Fruit fly (Drosophila melanogaster) whole organism, embryonic: Measurements from ENCODE around the gene mRpS25.

Experiments used
- Abd-B ChIP-seq: fragments of 200-800 bp; sonication (Bioruptor generic); optimal IDR thresholded peaks from 2 replicates; lab custom pipeline; 2018; ENCODE audit warnings: missing biosample characterization, mild to moderate bottlenecking, missing genetic modification characterization, moderate library complexity
- Atf6 ChIP-seq: fragments of 200-800 bp; sonication (Bioruptor generic); IDR thresholded peaks from 2 replicates; pipeline ENCODE4 v1.3.6; 2022; ENCODE audit warnings: missing biosample characterization, missing genetic modification characterization
- CG10959 ChIP-seq: fragments of 200-800 bp; sonication (Bioruptor generic); IDR thresholded peaks from 2 replicates; pipeline ENCODE4 v1.3.6; 2022; ENCODE audit warnings: missing biosample characterization, missing genetic modification characterization
- CG11696 ChIP-seq: fragments of 200-800 bp; sonication (Bioruptor generic); IDR thresholded peaks from 2 replicates; pipeline ENCODE4 v1.3.6; 2022; ENCODE audit warnings: missing biosample characterization, missing genetic modification characterization
- CG12942 ChIP-seq: fragments of 200-800 bp; sonication (Bioruptor generic); optimal IDR thresholded peaks from 3 replicates; lab custom pipeline; 2016; ENCODE audit warnings: missing biosample characterization, missing genetic modification characterization
- CG13424 ChIP-seq: fragments of 200-800 bp; sonication (Bioruptor generic); optimal IDR thresholded peaks from 2 replicates; lab custom pipeline; 2019; ENCODE audit warnings: missing biosample characterization, mild to moderate bottlenecking, missing genetic modification characterization, moderate library complexity
- CG13775 ChIP-seq: fragments of 200-800 bp; sonication (Bioruptor generic); optimal IDR thresholded peaks from 3 replicates; lab custom pipeline; 2017; ENCODE audit warnings: missing biosample characterization, mild to moderate bottlenecking, missing genetic modification characterization
- CG1529 ChIP-seq: fragments of 200-800 bp; sonication (Bioruptor generic); optimal IDR thresholded peaks from 3 replicates; lab custom pipeline; 2018; ENCODE audit warnings: missing biosample characterization, missing genetic modification characterization
- CG16813 ChIP-seq: fragments of 200-800 bp; sonication (Bioruptor generic); IDR thresholded peaks from 3 replicates; pipeline ENCODE4 v1.3.6; 2022; ENCODE audit warnings: missing biosample characterization, missing genetic modification characterization; ENCODE audit not compliant: partially characterized antibody
- CG17186 ChIP-seq: fragments of 200-800 bp; sonication (Bioruptor generic); optimal IDR thresholded peaks from 3 replicates; lab custom pipeline; 2017; ENCODE audit warnings: missing biosample characterization, missing genetic modification reagents, missing genetic modification characterization
- CG17912 ChIP-seq: fragments of 200-800 bp; sonication (Bioruptor generic); optimal IDR thresholded peaks from 2 replicates; lab custom pipeline; 2018; ENCODE audit warnings: missing biosample characterization, mild to moderate bottlenecking, missing genetic modification characterization
- CG18262 ChIP-seq: fragments of 200-800 bp; optimal IDR thresholded peaks from 3 replicates; lab custom pipeline; 2019; ENCODE audit warnings: missing biosample characterization, mild to moderate bottlenecking, missing genetic modification characterization, moderate library complexity
- CG2120 ChIP-seq: fragments of 200-800 bp; sonication (Bioruptor generic); optimal IDR thresholded peaks from 3 replicates; lab custom pipeline; 2016; ENCODE audit warnings: missing biosample characterization, missing genetic modification characterization
- CG33557 ChIP-seq: fragments of 200-800 bp; sonication (Bioruptor generic); optimal IDR thresholded peaks from 2 replicates; lab custom pipeline; 2019; ENCODE audit warnings: missing biosample characterization, mild to moderate bottlenecking, missing genetic modification characterization, moderate library complexity
- CG3407 ChIP-seq: fragments of 200-800 bp; sonication (Bioruptor generic); optimal IDR thresholded peaks from 2 replicates; lab custom pipeline; 2018; ENCODE audit warnings: missing biosample characterization, mild to moderate bottlenecking, missing genetic modification characterization
- CG4424 ChIP-seq: fragments of 200-800 bp; sonication (Bioruptor generic); optimal IDR thresholded peaks from 3 replicates; lab custom pipeline; 2016; ENCODE audit warnings: missing biosample characterization, missing genetic modification characterization
- CG5953 ChIP-seq: fragments of 200-800 bp; sonication (Bioruptor generic); IDR thresholded peaks from 2 replicates; pipeline ENCODE4 v1.3.6; 2022; ENCODE audit warnings: missing biosample characterization, missing genetic modification characterization
- CG6175 ChIP-seq: fragments of 200-800 bp; sonication (Bioruptor generic); IDR thresholded peaks from 3 replicates; pipeline ENCODE4 v1.3.6; 2022; ENCODE audit warnings: missing biosample characterization, missing genetic modification characterization
- CG7271 ChIP-seq: fragments of 200-800 bp; sonication (Bioruptor generic); optimal IDR thresholded peaks from 2 replicates; lab custom pipeline; 2018; ENCODE audit warnings: missing biosample characterization, mild to moderate bottlenecking, missing genetic modification characterization, moderate library complexity
- CG7963 ChIP-seq: fragments of 200-800 bp; sonication (Bioruptor generic); IDR thresholded peaks from 3 replicates; pipeline ENCODE4 v1.3.6; 2022; ENCODE audit warnings: missing biosample characterization, missing genetic modification characterization; ENCODE audit not compliant: partially characterized antibody
- CkIIα-i1 ChIP-seq: fragments of 200-800 bp; sonication (Bioruptor generic); IDR thresholded peaks from 2 replicates; pipeline ENCODE4 v1.3.6; 2022; ENCODE audit warnings: missing biosample characterization, missing genetic modification characterization
- CrebB ChIP-seq: fragments of 200-800 bp; sonication (Bioruptor generic); optimal IDR thresholded peaks from 3 replicates; lab custom pipeline; 2018; ENCODE audit warnings: missing biosample characterization, mild to moderate bottlenecking, missing genetic modification characterization
- Dref ChIP-seq: fragments of 200-800 bp; sonication (Bioruptor generic); IDR thresholded peaks from 2 replicates; pipeline ENCODE4 v1.3.6; 2022; ENCODE audit warnings: missing biosample characterization, missing genetic modification characterization
- E2f1 ChIP-seq: fragments of 200-800 bp; sonication (Bioruptor generic); IDR thresholded peaks from 2 replicates; pipeline ENCODE4 v1.3.6; 2022; ENCODE audit warnings: missing biosample characterization, missing genetic modification characterization
- E2f2 ChIP-seq: fragments of 200-800 bp; sonication (Bioruptor generic); IDR thresholded peaks from 2 replicates; pipeline ENCODE4 v1.3.6; 2022; ENCODE audit warnings: missing biosample characterization, missing genetic modification characterization
- Fer2 ChIP-seq: fragments of 200-800 bp; sonication (Bioruptor generic); optimal IDR thresholded peaks from 2 replicates; lab custom pipeline; 2018; ENCODE audit warnings: missing biosample characterization, mild to moderate bottlenecking, missing genetic modification characterization, moderate library complexity
- MESR4 ChIP-seq: fragments of 200-800 bp; sonication (Bioruptor generic); optimal IDR thresholded peaks from 2 replicates; lab custom pipeline; 2018; ENCODE audit warnings: missing biosample characterization, mild to moderate bottlenecking, missing genetic modification characterization, moderate library complexity
- Nf-YC ChIP-seq: fragments of 200-800 bp; optimal IDR thresholded peaks from 3 replicates; lab custom pipeline; 2019; ENCODE audit warnings: missing biosample characterization, mild to moderate bottlenecking, missing genetic modification characterization, moderate library complexity
- Ssrp ChIP-seq: fragments of 200-800 bp; sonication (Bioruptor generic); optimal IDR thresholded peaks from 2 replicates; lab custom pipeline; 2018; ENCODE audit warnings: missing biosample characterization, mild to moderate bottlenecking, missing genetic modification characterization, moderate library complexity
- ac ChIP-seq: fragments of 200-800 bp; sonication (Bioruptor generic); optimal IDR thresholded peaks from 3 replicates; lab custom pipeline; 2017; ENCODE audit warnings: missing biosample characterization, mild to moderate bottlenecking, missing genetic modification characterization
- al ChIP-seq: fragments of 200-800 bp; sonication (Bioruptor generic); IDR thresholded peaks from 2 replicates; pipeline ENCODE4 v1.3.6; 2022; ENCODE audit warnings: missing biosample characterization, missing genetic modification characterization
- ato ChIP-seq: fragments of 200-800 bp; sonication (Bioruptor generic); IDR thresholded peaks from 2 replicates; pipeline ENCODE4 v1.3.6; 2022; ENCODE audit warnings: missing biosample characterization, missing genetic modification characterization; ENCODE audit not compliant: partially characterized antibody
- bcd ChIP-seq: fragments of 200-800 bp; sonication (Bioruptor generic); optimal IDR thresholded peaks from 2 replicates; lab custom pipeline; 2017; ENCODE audit warnings: missing biosample characterization, mild to moderate bottlenecking, missing genetic modification characterization
- danr ChIP-seq: fragments of 200-800 bp; sonication (Bioruptor generic); IDR thresholded peaks from 2 replicates; pipeline ENCODE4 v1.3.6; 2022; ENCODE audit warnings: missing biosample characterization, missing genetic modification characterization
- dmrt99B ChIP-seq: fragments of 200-800 bp; sonication (Bioruptor generic); optimal IDR thresholded peaks from 2 replicates; lab custom pipeline; 2018; ENCODE audit warnings: missing biosample characterization, mild to moderate bottlenecking, missing genetic modification characterization, moderate library complexity
- emc ChIP-seq: fragments of 200-800 bp; sonication (Bioruptor generic); optimal IDR thresholded peaks from 2 replicates; lab custom pipeline; 2016; ENCODE audit warnings: missing biosample characterization, missing genetic modification characterization
- fru ChIP-seq: fragments of >200 bp; optimal IDR thresholded peaks from 2 replicates; lab custom pipeline; 2017
- ftz-f1 ChIP-seq: fragments of 200-800 bp; sonication (Bioruptor generic); optimal IDR thresholded peaks from 2 replicates; lab custom pipeline; 2016; ENCODE audit warnings: missing biosample characterization, missing genetic modification characterization
- gce ChIP-seq: fragments of 200-800 bp; sonication (Bioruptor generic); IDR thresholded peaks from 3 replicates; pipeline ENCODE4 v1.3.6; 2022; ENCODE audit warnings: missing biosample characterization, missing genetic modification characterization
- gcm ChIP-seq: fragments of 200-800 bp; sonication (Bioruptor generic); optimal IDR thresholded peaks from 2 replicates; lab custom pipeline; 2019; ENCODE audit warnings: missing biosample characterization, mild to moderate bottlenecking, missing genetic modification characterization, moderate library complexity
- grau ChIP-seq: fragments of 200-800 bp; optimal IDR thresholded peaks from 3 replicates; lab custom pipeline; 2019; ENCODE audit warnings: missing biosample characterization, mild to moderate bottlenecking, missing genetic modification characterization, moderate library complexity
- grn ChIP-seq: fragments of 200-800 bp; sonication (Bioruptor generic); optimal IDR thresholded peaks from 3 replicates; lab custom pipeline; 2017; ENCODE audit warnings: missing biosample characterization, missing genetic modification characterization
- klu ChIP-seq: fragments of 200-800 bp; sonication (Bioruptor generic); IDR thresholded peaks from 2 replicates; pipeline ENCODE4 v1.3.6; 2022; ENCODE audit warnings: missing biosample characterization, missing genetic modification characterization
- lbe ChIP-seq: fragments of 200-800 bp; sonication (Bioruptor generic); optimal IDR thresholded peaks from 2 replicates; lab custom pipeline; 2016; ENCODE audit warnings: missing biosample characterization, mild to moderate bottlenecking, missing genetic modification characterization
- oc ChIP-seq: fragments of 200-800 bp; sonication (Bioruptor generic); optimal IDR thresholded peaks from 2 replicates; lab custom pipeline; 2018; ENCODE audit warnings: missing biosample characterization, mild to moderate bottlenecking, missing genetic modification characterization, moderate library complexity
- org-1 ChIP-seq: fragments of 200-800 bp; sonication (Bioruptor generic); optimal IDR thresholded peaks from 2 replicates; lab custom pipeline; 2017; ENCODE audit warnings: missing biosample characterization, missing genetic modification characterization
- pfk ChIP-seq: fragments of 200-800 bp; sonication (Bioruptor generic); optimal IDR thresholded peaks from 2 replicates; lab custom pipeline; 2018; ENCODE audit warnings: missing biosample characterization, mild to moderate bottlenecking, missing genetic modification characterization, moderate library complexity
- psq ChIP-seq: fragments of 200-800 bp; sonication (Bioruptor generic); optimal IDR thresholded peaks from 2 replicates; lab custom pipeline; 2017; ENCODE audit warnings: missing biosample characterization, missing genetic modification characterization
- sens ChIP-seq: fragments of 200-800 bp; sonication (Bioruptor generic); peaks from one replicate; lab custom pipeline; 2016; ENCODE audit warnings: missing biosample characterization, missing genetic modification characterization
- so ChIP-seq: fragments of 200-800 bp; sonication (Bioruptor generic); IDR thresholded peaks from 3 replicates; pipeline ENCODE4 v1.3.6; 2022; ENCODE audit warnings: missing biosample characterization, missing genetic modification characterization
- zfh2 ChIP-seq: fragments of 200-800 bp; sonication (Bioruptor generic); optimal IDR thresholded peaks from 2 replicates; lab custom pipeline; 2016; ENCODE audit warnings: missing biosample characterization, missing genetic modification characterization

Gene mRpS25

dm6 chrX:14612302-14612701 is 29.5 kb upstream of the mRpS25 start (continued):
- TF ChIP-seq psq (no peak), Atf6 (GFP tag; lab: Robert Waterston, UW) (peak; percentile 50; the same call in 1 of the 2 replicates), CG5953 (GFP tag; lab: Robert Waterston, UW) (peak; percentile 80), CG2120 (GFP tag; lab: Kevin White, UChicago) (no peak), al (GFP tag; lab: Robert Waterston, UW) (no peak), pfk (GFP tag; lab: Kevin White, UChicago) (no peak), so (GFP tag; lab: Robert Waterston, UW) (peak; percentile 78; the same call in 2 of the 3 replicates), CG1529 (peak; percentile 72), grau (tag; lab: Kevin White, UChicago) (peak; percentile 77), gcm (GFP tag; lab: Kevin White, UChicago) (peak; percentile 79), oc (tag; lab: Kevin White, UChicago) (peak; percentile 80), CG11696 (GFP tag; lab: Robert Waterston, UW) (peak; percentile 45; the same call in 1 of the 2 replicates), CG33557 (GFP tag; lab: Kevin White, UChicago) (peak; percentile 64), sens (peak; percentile 87), CG3407 (peak; percentile 77), bcd (GFP tag; lab: Kevin White, UChicago) (peak; percentile 68), danr (peak; percentile 79), Dref (GFP tag; lab: Robert Waterston, UW) (no peak), ato (GFP tag; lab: Robert Waterston, UW) (no peak), fru (lab: Kevin White, UChicago) (no peak), gce (GFP tag; lab: Robert Waterston, UW) (peak; percentile 81; the same call in 2 of the 3 replicates), lbe (GFP tag; lab: Kevin White, UChicago) (no peak), CG17912 (no peak), MESR4 (GFP tag; lab: Kevin White, UChicago) (peak; percentile 1), ftz-f1 (no peak), CG10959 (GFP tag; lab: Robert Waterston, UW) (peak; percentile 79), CG17186 (peak; percentile 32), CG12942 (peak; percentile 58), CkIIα-i1 (no peak), klu (peak; percentile 55), Ssrp (tag; lab: Kevin White, UChicago) (peak; percentile 77), zfh2 (no peak), ac (GFP tag; lab: Kevin White, UChicago) (peak; percentile 46), CG16813 (GFP tag; lab: Robert Waterston, UW) (0 out of 3 replicates have a peak, but pooled peaks have one; percentile 26), dmrt99B (tag; lab: Kevin White, UChicago) (peak; percentile 92), CG7963 (GFP tag; lab: Robert Waterston, UW) (no peak), emc (no peak), CG4424 (peak; percentile 81), org-1 (peak; percentile 49), CrebB (tag; lab: Kevin White, UChicago) (peak; percentile 16), E2f1 (peak; percentile 79), CG7271 (tag; lab: Kevin White, UChicago) (peak; percentile 27), Fer2 (tag; lab: Kevin White, UChicago) (no peak), E2f2 (GFP tag; lab: Robert Waterston, UW) (peak; percentile 50; the same call in 1 of the 2 replicates), grn (GFP tag; lab: Kevin White, UChicago) (no peak), CG13775 (peak; percentile 60), CG6175 (GFP tag; lab: Robert Waterston, UW) (0 out of 3 replicates have a peak, but pooled peaks have one; percentile 23), Nf-YC (tag; lab: Kevin White, UChicago) (peak; percentile 24), CG13424 (peak; percentile 82), CG18262 (tag; lab: Kevin White, UChicago) (peak; percentile 92), Abd-B (GFP tag; lab: Kevin White, UChicago) (peak; percentile 72)
